Worm (Caenorhabditis elegans): ENCODE data around the gene fbxa-201.

Gene fbxa-201

ce11 chrV:1937963-1938362 lies 37.2 kb upstream of the fbxa-201 start, which contains the start of gene glb-25:
TSS of gene glb-25 (plus strand) at chrV:1938263.
- TF ChIP-seq R02D3.7 (tag; optimal IDR thresholded peaks at IDR 0.05) (no peak), ceh-82 (tag; optimal IDR thresholded peaks at IDR 0.05) (no peak), nhr-11 (tag; optimal IDR thresholded peaks at IDR 0.05) (no peak), sea-2 (GFP tag; optimal IDR thresholded peaks at IDR 0.05) (no peak), nhr-12 (tag; optimal IDR thresholded peaks at IDR 0.05) (no peak), nhr-76 (tag; optimal IDR thresholded peaks at IDR 0.05) (no peak), ceh-28 (tag; optimal IDR thresholded peaks at IDR 0.05) (no peak), daf-12 (tag; optimal IDR thresholded peaks at IDR 0.05) (no peak)

ce11 chrV:1940472-1941221 lies 34.5 kb upstream of the fbxa-201 start:
- no peak for TF ChIP-seq mml-1 (tag; optimal IDR thresholded peaks at IDR 0.05)
- TF ChIP-seq nhr-28 (tag; optimal IDR thresholded peaks at IDR 0.05) = no peak
- no peak for TF ChIP-seq elt-2 (tag; optimal IDR thresholded peaks at IDR 0.05)
- no peak for TF ChIP-seq nhr-12 (tag; optimal IDR thresholded peaks at IDR 0.05)
- TF ChIP-seq unc-62 (GFP tag; optimal IDR thresholded peaks at IDR 0.05) = no peak
- no peak for TF ChIP-seq lin-15B (tag; optimal IDR thresholded peaks at IDR 0.05)
- TF ChIP-seq ama-1 (optimal IDR thresholded peaks at IDR 0.05) = no peak
- no peak for TF ChIP-seq nhr-67 (tag; optimal IDR thresholded peaks at IDR 0.05)
- no peak for TF ChIP-seq sea-2 (GFP tag; optimal IDR thresholded peaks at IDR 0.05)
- no peak for TF ChIP-seq nhr-11 (tag; optimal IDR thresholded peaks at IDR 0.05)
- peak; percentile 90 for TF ChIP-seq nfya-1 (tag; optimal IDR thresholded peaks at IDR 0.05; ENCODE audit: insufficient read depth)
- TF ChIP-seq ceh-82 (tag; optimal IDR thresholded peaks at IDR 0.05) = no peak
- TF ChIP-seq ceh-16 (tag; optimal IDR thresholded peaks at IDR 0.05) = no peak
- no peak for TF ChIP-seq pha-4 (tag; optimal IDR thresholded peaks at IDR 0.05)
- no peak for TF ChIP-seq mdl-1 (tag; optimal IDR thresholded peaks at IDR 0.05)
- TF ChIP-seq elt-3 (tag; optimal IDR thresholded peaks at IDR 0.05) = no peak
- TF ChIP-seq fkh-10 (GFP tag; optimal IDR thresholded peaks at IDR 0.05) = peak; percentile 81
- TF ChIP-seq hmg-11 (tag; optimal IDR thresholded peaks at IDR 0.05) = peak; percentile 5
- TF ChIP-seq unc-39 (tag; optimal IDR thresholded peaks at IDR 0.05) = no peak
- TF ChIP-seq lsy-12 (tag; optimal IDR thresholded peaks at IDR 0.05) = no peak
- TF ChIP-seq aly-2 (tag; optimal IDR thresholded peaks at IDR 0.05) = no peak
- no peak for TF ChIP-seq nhr-25 (tag; optimal IDR thresholded peaks at IDR 0.05)
- no peak for TF ChIP-seq fos-1 (tag; optimal IDR thresholded peaks at IDR 0.05)
- TF ChIP-seq lin-39 (tag; optimal IDR thresholded peaks at IDR 0.05) = peak; percentile 35
- TF ChIP-seq nhr-43 (tag; optimal IDR thresholded peaks at IDR 0.05; ENCODE audit: poor library complexity, severe bottlenecking) = no peak
- no peak for TF ChIP-seq eor-1 (tag; optimal IDR thresholded peaks at IDR 0.05)

- TF ChIP-seq fkh-10 (GFP tag; optimal IDR thresholded peaks at IDR 0.05) = peak; percentile 45
- TF ChIP-seq hmg-11 (tag; optimal IDR thresholded peaks at IDR 0.05) = peak; percentile 73
- no peak for TF ChIP-seq nhr-237 (tag; optimal IDR thresholded peaks at IDR 0.05)
- TF ChIP-seq skn-1 (tag; optimal IDR thresholded peaks at IDR 0.05) = peak; percentile 52
- no peak for TF ChIP-seq nhr-23 (tag; optimal IDR thresholded peaks at IDR 0.05)
- TF ChIP-seq lin-39 (tag; optimal IDR thresholded peaks at IDR 0.05) = peak; percentile 83
- TF ChIP-seq mdl-1 (tag; optimal IDR thresholded peaks at IDR 0.05) = peak; percentile 50
- TF ChIP-seq ceh-16 (tag; optimal IDR thresholded peaks at IDR 0.05) = no peak
- TF ChIP-seq tbx-2 (tag; optimal IDR thresholded peaks at IDR 0.05) = peak; percentile 31
- peak; percentile 63 for TF ChIP-seq nfya-1 (tag; optimal IDR thresholded peaks at IDR 0.05; ENCODE audit: insufficient read depth)
- TF ChIP-seq lin-15B (tag; optimal IDR thresholded peaks at IDR 0.05) = peak; percentile 19
- no peak for TF ChIP-seq ztf-11 (tag; optimal IDR thresholded peaks at IDR 0.05)
Observed at ce11 chrV:1943465-1943864, 31.7 kb upstream of the fbxa-201 start.

- TF ChIP-seq ceh-82 (tag; optimal IDR thresholded peaks at IDR 0.05) (no peak), jun-1 (tag; optimal IDR thresholded peaks at IDR 0.05) (no peak), aly-2 (tag; optimal IDR thresholded peaks at IDR 0.05) (no peak), nhr-25 (tag; optimal IDR thresholded peaks at IDR 0.05) (no peak), daf-12 (tag; optimal IDR thresholded peaks at IDR 0.05) (no peak), egl-27 (tag; optimal IDR thresholded peaks at IDR 0.05) (no peak), ceh-9 (tag; optimal IDR thresholded peaks at IDR 0.05) (no peak), ztf-11 (tag; optimal IDR thresholded peaks at IDR 0.05) (no peak), sea-2 (GFP tag; optimal IDR thresholded peaks at IDR 0.05) (no peak), nhr-28 (tag; optimal IDR thresholded peaks at IDR 0.05) (no peak), unc-39 (tag; optimal IDR thresholded peaks at IDR 0.05) (no peak), skn-1 (tag; optimal IDR thresholded peaks at IDR 0.05) (no peak), elt-2 (tag; optimal IDR thresholded peaks at IDR 0.05) (no peak), ama-1 (optimal IDR thresholded peaks at IDR 0.05) (no peak), nhr-43 (tag; optimal IDR thresholded peaks at IDR 0.05; ENCODE audit: poor library complexity, severe bottlenecking) (no peak), ceh-16 (tag; optimal IDR thresholded peaks at IDR 0.05) (no peak), lin-15B (tag; optimal IDR thresholded peaks at IDR 0.05) (no peak)
Observed at ce11 chrV:1945875-1946274, 29.3 kb upstream of the fbxa-201 start.

Data from whole organism, L3 larva.